Worm (Caenorhabditis elegans) whole organism, mixed stage, embryonic: Measurements from ENCODE around the gene F17E9.2.

Experiments used
- bed-3 ChIP-seq: fragments of 200-800 bp; sonication (Bioruptor generic); optimal IDR thresholded peaks from 3 replicates; lab custom pipeline; 2018; ENCODE audit warnings: mild to moderate bottlenecking, missing genetic modification characterization, moderate library complexity, missing compliant biosample characterization
- elt-1 ChIP-seq: sonication (generic microtip); optimal IDR thresholded peaks from 2 replicates; lab custom pipeline; 2017; ENCODE audit warnings: missing genetic modification characterization, mild to moderate bottlenecking, missing compliant biosample characterization, antibody characterized with exemption, moderate library complexity, borderline replicate concordance; ENCODE audit not compliant: insufficient read depth
- hlh-1 ChIP-seq: fragments of 150-350 bp; optimal IDR thresholded peaks from 2 replicates; lab custom pipeline; 2014; ENCODE audit warnings: missing biosample characterization, missing genetic modification reagents, missing genetic modification characterization
- lsy-2 ChIP-seq: fragments of 150-350 bp; optimal IDR thresholded peaks from 2 replicates; lab custom pipeline; 2014; ENCODE audit warnings: missing biosample characterization, missing genetic modification characterization
- nhr-237 ChIP-seq: fragments of 150-350 bp; optimal IDR thresholded peaks from 2 replicates; lab custom pipeline; 2014; ENCODE audit warnings: missing biosample characterization, missing genetic modification characterization
- nhr-28 ChIP-seq: fragments of 150-350 bp; optimal IDR thresholded peaks from 2 replicates; lab custom pipeline; 2014; ENCODE audit warnings: missing biosample characterization, missing genetic modification characterization
- pha-4 ChIP-seq: fragments of 150-350 bp; optimal IDR thresholded peaks from 2 replicates; lab custom pipeline; 2018; ENCODE audit warnings: missing biosample characterization, missing genetic modification reagents, missing genetic modification characterization
- unc-62 ChIP-seq: fragments of 150-350 bp; optimal IDR thresholded peaks from 2 replicates; lab custom pipeline; 2014; ENCODE audit warnings: missing biosample characterization, missing genetic modification reagents, missing genetic modification characterization

DNA sequence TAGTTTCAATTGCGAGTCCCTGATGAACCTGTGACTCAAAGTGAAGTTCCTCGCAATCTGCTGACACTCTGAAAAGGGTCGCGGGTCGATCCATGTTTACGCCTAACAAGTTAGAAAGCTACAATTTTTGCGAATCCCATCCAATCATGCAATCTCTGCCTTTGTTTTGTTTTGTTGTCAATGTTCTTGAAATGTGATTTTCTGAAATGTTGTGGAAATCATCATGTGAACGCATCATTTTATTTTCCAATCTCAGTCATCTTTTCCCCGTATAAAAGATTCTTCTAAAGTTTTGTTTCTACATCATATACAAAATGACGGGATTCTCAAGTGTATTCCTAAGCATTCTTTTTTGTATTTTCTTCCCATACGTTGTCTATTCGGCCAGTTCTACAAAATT lies 7.6 kb upstream of the F17E9.2 start, which contains the start of gene F17E9.4:
- TF ChIP-seq nhr-237 (tag; lab: Kevin White, UChicago) (no peak), nhr-28 (tag; lab: Kevin White, UChicago) (no peak), hlh-1 (no peak), bed-3 (GFP tag; lab: Kevin White, UChicago) (no peak), unc-62 (GFP tag; lab: Kevin White, UChicago) (no peak), elt-1 (no peak), pha-4 (tag; lab: Kevin White, UChicago) (no peak), lsy-2 (tag; lab: Kevin White, UChicago) (no peak)
